Worm (Caenorhabditis elegans): ENCODE data around the gene dgk-1.

- TF ChIP-seq Y48G9A.11 (GFP tag; IDR thresholded peaks at IDR 0.05) = no peak
- no peak for TF ChIP-seq skn-1 (tag; optimal IDR thresholded peaks at IDR 0.05)
- no peak for TF ChIP-seq dmd-8 (GFP tag; IDR thresholded peaks at IDR 0.05)
- no peak for TF ChIP-seq dmd-6 (GFP tag; IDR thresholded peaks at IDR 0.05)
- no peak for TF ChIP-seq nhr-237 (tag; optimal IDR thresholded peaks at IDR 0.05)
- no peak for TF ChIP-seq nhr-28 (tag; optimal IDR thresholded peaks at IDR 0.05)
- no peak for TF ChIP-seq unc-62 (GFP tag; optimal IDR thresholded peaks at IDR 0.05 in 1 of 2)
- no peak for TF ChIP-seq unc-62 (tag; optimal IDR thresholded peaks at IDR 0.05)
Observed at ce11 chrX:1017456-1017855, 26.2 kb upstream of the dgk-1 start, which contains the start of the genes F55A4.13 and nlf-1.

All from whole organism, L4 larva.